Fruit fly (Drosophila melanogaster) whole organism, embryonic: ENCODE results near the gene CG10663.
A peak's percentile ranks its signal among the peaks of the same experiment; 100 is the strongest.

ENCODE experiments used
- CG10147 ChIP-seq: fragments of 200-800 bp; sonication (Bioruptor generic); optimal IDR thresholded peaks from 2 replicates; lab custom pipeline; 2019; ENCODE audit warnings: missing biosample characterization, mild to moderate bottlenecking, missing genetic modification characterization, moderate library complexity
- CG10267 ChIP-seq: fragments of 200-800 bp; sonication (Bioruptor generic); optimal IDR thresholded peaks from 2 replicates; lab custom pipeline; 2018; ENCODE audit warnings: missing biosample characterization, mild to moderate bottlenecking, missing genetic modification characterization, moderate library complexity
- CG12236 ChIP-seq: fragments of 200-800 bp; sonication (Bioruptor generic); optimal IDR thresholded peaks from 2 replicates; lab custom pipeline; 2016; ENCODE audit warnings: missing biosample characterization, missing genetic modification characterization
- CG12769 ChIP-seq: fragments of 200-800 bp; sonication (Bioruptor generic); optimal IDR thresholded peaks from 2 replicates; lab custom pipeline; 2019; ENCODE audit warnings: missing biosample characterization, mild to moderate bottlenecking, missing genetic modification characterization, moderate library complexity
- CG13894 ChIP-seq: fragments of 200-800 bp; sonication (Bioruptor generic); optimal IDR thresholded peaks from 3 replicates; lab custom pipeline; 2018; ENCODE audit warnings: missing biosample characterization, mild to moderate bottlenecking, missing genetic modification characterization, moderate library complexity
- CG14050 ChIP-seq: fragments of 200-800 bp; sonication (Bioruptor generic); IDR thresholded peaks from 3 replicates; pipeline ENCODE4 v1.3.6; 2022; ENCODE audit warnings: missing biosample characterization, missing genetic modification characterization
- CG1603 ChIP-seq: fragments of 200-800 bp; sonication (Bioruptor generic); optimal IDR thresholded peaks from 2 replicates; lab custom pipeline; 2019; ENCODE audit warnings: missing biosample characterization, mild to moderate bottlenecking, missing genetic modification characterization, moderate library complexity
- CG1647 ChIP-seq: fragments of 200-800 bp; sonication (Bioruptor generic); optimal IDR thresholded peaks from 3 replicates; lab custom pipeline; 2016; ENCODE audit warnings: missing biosample characterization, missing genetic modification characterization
- CG1792 ChIP-seq: fragments of 200-800 bp; sonication (Bioruptor generic); optimal IDR thresholded peaks from 2 replicates; lab custom pipeline; 2016; ENCODE audit warnings: missing biosample characterization, missing genetic modification characterization
- CG18619 ChIP-seq: fragments of 200-800 bp; sonication (Bioruptor generic); optimal IDR thresholded peaks from 3 replicates; lab custom pipeline; 2017; ENCODE audit warnings: missing biosample characterization, mild to moderate bottlenecking, missing genetic modification characterization
- CG31224 ChIP-seq: fragments of 200-800 bp; sonication (Bioruptor generic); IDR thresholded peaks from 2 replicates; pipeline ENCODE4 v1.3.6; 2022; ENCODE audit warnings: missing biosample characterization, missing genetic modification characterization
- CG31365 ChIP-seq: fragments of 200-800 bp; sonication (Bioruptor generic); optimal IDR thresholded peaks from 2 replicates; lab custom pipeline; 2018; ENCODE audit warnings: missing biosample characterization, mild to moderate bottlenecking, missing genetic modification characterization
- CG3281 ChIP-seq: fragments of 200-800 bp; sonication (Bioruptor generic); optimal IDR thresholded peaks from 3 replicates; lab custom pipeline; 2017; ENCODE audit warnings: missing biosample characterization, mild to moderate bottlenecking, missing genetic modification characterization
- CG3847 ChIP-seq: fragments of 200-800 bp; sonication (Bioruptor generic); IDR thresholded peaks from 2 replicates; pipeline ENCODE4 v1.3.6; 2022; ENCODE audit warnings: missing biosample characterization, missing genetic modification characterization
- CG6175 ChIP-seq: fragments of 200-800 bp; sonication (Bioruptor generic); IDR thresholded peaks from 3 replicates; pipeline ENCODE4 v1.3.6; 2022; ENCODE audit warnings: missing biosample characterization, missing genetic modification characterization
- CG6683 ChIP-seq: fragments of 200-800 bp; sonication (Bioruptor generic); optimal IDR thresholded peaks from 2 replicates; lab custom pipeline; 2017; ENCODE audit warnings: missing biosample characterization, mild to moderate bottlenecking, missing genetic modification characterization, missing genetic modification reagents
- CG7786 ChIP-seq: fragments of 200-800 bp; sonication (Bioruptor generic); optimal IDR thresholded peaks from 2 replicates; lab custom pipeline; 2016; ENCODE audit warnings: missing biosample characterization, missing genetic modification characterization
- CG7963 ChIP-seq: fragments of 200-800 bp; sonication (Bioruptor generic); IDR thresholded peaks from 3 replicates; pipeline ENCODE4 v1.3.6; 2022; ENCODE audit warnings: missing biosample characterization, missing genetic modification characterization; ENCODE audit not compliant: partially characterized antibody
- CkIIα-i1 ChIP-seq: fragments of 200-800 bp; sonication (Bioruptor generic); IDR thresholded peaks from 2 replicates; pipeline ENCODE4 v1.3.6; 2022; ENCODE audit warnings: missing biosample characterization, missing genetic modification characterization
- ERR ChIP-seq: fragments of 200-800 bp; sonication (Bioruptor generic); optimal IDR thresholded peaks from 2 replicates; lab custom pipeline; 2016; ENCODE audit warnings: missing biosample characterization, missing genetic modification characterization
- Eip74EF ChIP-seq, 2 experiments: fragments of 200-800 bp in 1 of 2; fragments of >200 bp in 1 of 2; sonication (Bioruptor generic) in 1 of 2; optimal IDR thresholded peaks; 2 replicates each; lab custom pipeline; 2017 to 2019; ENCODE audit warnings: missing biosample characterization in 2 of 2, missing genetic modification characterization in 2 of 2, mild to moderate bottlenecking in 1 of 2, moderate library complexity in 1 of 2
- Ets65A ChIP-seq: fragments of 200-800 bp; sonication (Bioruptor generic); peaks from one replicate; lab custom pipeline; 2016; ENCODE audit warnings: missing biosample characterization, missing genetic modification characterization
- HLH54F ChIP-seq: fragments of 200-800 bp; sonication (Bioruptor generic); optimal IDR thresholded peaks from 3 replicates; lab custom pipeline; 2016; ENCODE audit warnings: missing biosample characterization, missing genetic modification characterization
- Hsf ChIP-seq: fragments of 200-800 bp; sonication (Bioruptor generic); optimal IDR thresholded peaks from 3 replicates; lab custom pipeline; 2016; ENCODE audit warnings: missing biosample characterization, missing genetic modification characterization
- Med ChIP-seq: fragments of 200-800 bp; sonication (Bioruptor generic); peaks from one replicate; lab custom pipeline; 2016; ENCODE audit warnings: missing biosample characterization, missing genetic modification characterization, mild to moderate bottlenecking, inconsistent platforms, moderate library complexity
- Mrtf ChIP-seq: fragments of 200-800 bp; sonication (Bioruptor generic); IDR thresholded peaks from 3 replicates; pipeline ENCODE4 v1.3.6; 2022; ENCODE audit warnings: missing biosample characterization, missing genetic modification characterization
- Opbp ChIP-seq: fragments of 200-800 bp; sonication (Bioruptor generic); IDR thresholded peaks from 3 replicates; pipeline ENCODE4 v1.3.6; 2022; ENCODE audit warnings: missing biosample characterization, missing genetic modification characterization; ENCODE audit not compliant: partially characterized antibody
- Optix ChIP-seq: fragments of 200-800 bp; sonication (Bioruptor generic); IDR thresholded peaks from 3 replicates; pipeline ENCODE4 v1.3.6; 2022; ENCODE audit warnings: missing biosample characterization, missing genetic modification characterization
- Sin3A ChIP-seq: fragments of >200 bp; optimal IDR thresholded peaks from 2 replicates; lab custom pipeline; 2018
- Sox100B ChIP-seq: fragments of 200-800 bp; sonication (Bioruptor generic); optimal IDR thresholded peaks from 3 replicates; lab custom pipeline; 2018; ENCODE audit warnings: missing biosample characterization, mild to moderate bottlenecking, missing genetic modification characterization
- Sox102F ChIP-seq: fragments of 200-800 bp; sonication (Bioruptor generic); optimal IDR thresholded peaks from 2 replicates; lab custom pipeline; 2018; ENCODE audit warnings: missing biosample characterization, mild to moderate bottlenecking, missing genetic modification characterization, moderate library complexity
- Spps ChIP-seq: fragments of 200-800 bp; sonication (Bioruptor generic); optimal IDR thresholded peaks from 2 replicates; lab custom pipeline; 2018; ENCODE audit warnings: missing biosample characterization, mild to moderate bottlenecking, missing genetic modification characterization
- Sry-δ ChIP-seq: fragments of 200-800 bp; sonication (Bioruptor generic); optimal IDR thresholded peaks from 2 replicates; lab custom pipeline; 2016; ENCODE audit warnings: missing biosample characterization, missing genetic modification characterization
- TFAM ChIP-seq: fragments of 200-800 bp; sonication (Bioruptor generic); optimal IDR thresholded peaks from 2 replicates; lab custom pipeline; 2017; ENCODE audit warnings: missing biosample characterization, missing genetic modification characterization, inconsistent platforms
- Xrp1 ChIP-seq: fragments of 200-800 bp; sonication (Bioruptor generic); IDR thresholded peaks from 2 replicates; pipeline ENCODE4 v1.3.6; 2022; ENCODE audit warnings: missing biosample characterization, missing genetic modification characterization
- ap ChIP-seq: fragments of 200-800 bp; sonication (Bioruptor generic); IDR thresholded peaks from 2 replicates; pipeline ENCODE4 v1.3.6; 2022; ENCODE audit warnings: missing biosample characterization, missing genetic modification characterization
- croc ChIP-seq: fragments of 200-800 bp; sonication (Bioruptor generic); conservative IDR thresholded peaks from 3 replicates; pipeline ENCODE4 v1.3.6; 2022; ENCODE audit warnings: missing biosample characterization, missing genetic modification characterization
- dmrt11E ChIP-seq: fragments of 200-800 bp; sonication (Bioruptor generic); optimal IDR thresholded peaks from 3 replicates; lab custom pipeline; 2018; ENCODE audit warnings: missing biosample characterization, mild to moderate bottlenecking, missing genetic modification characterization, moderate library complexity
- ems ChIP-seq: fragments of 200-800 bp; sonication (Bioruptor generic); optimal IDR thresholded peaks from 3 replicates; lab custom pipeline; 2016; ENCODE audit warnings: missing biosample characterization, missing genetic modification characterization
- exex ChIP-seq: fragments of 200-800 bp; sonication (Bioruptor generic); optimal IDR thresholded peaks from 4 replicates; lab custom pipeline; 2018; ENCODE audit warnings: missing biosample characterization, mild to moderate bottlenecking, missing genetic modification characterization, moderate library complexity
- fd64A ChIP-seq: fragments of 200-800 bp; sonication (Bioruptor generic); optimal IDR thresholded peaks from 3 replicates; lab custom pipeline; 2018; ENCODE audit warnings: missing biosample characterization, mild to moderate bottlenecking, missing genetic modification characterization
- grau ChIP-seq: fragments of 200-800 bp; optimal IDR thresholded peaks from 3 replicates; lab custom pipeline; 2019; ENCODE audit warnings: missing biosample characterization, mild to moderate bottlenecking, missing genetic modification characterization, moderate library complexity
- hkb ChIP-seq, 2 experiments: fragments of 200-800 bp in 1 of 2; fragments of >200 bp in 1 of 2; sonication (Bioruptor generic) in 1 of 2; IDR thresholded peaks in 1 of 2; optimal IDR thresholded peaks in 1 of 2; 2 replicates each; pipeline versions ENCODE4 v1.3.6 to Lab custom; 2017 to 2022; ENCODE audit warnings: missing biosample characterization in 1 of 2, missing genetic modification characterization in 1 of 2
- jing ChIP-seq: fragments of 200-800 bp; sonication (Bioruptor generic); optimal IDR thresholded peaks from 2 replicates; lab custom pipeline; 2018; ENCODE audit warnings: missing biosample characterization, mild to moderate bottlenecking, missing genetic modification characterization
- pfk ChIP-seq: fragments of 200-800 bp; sonication (Bioruptor generic); optimal IDR thresholded peaks from 2 replicates; lab custom pipeline; 2018; ENCODE audit warnings: missing biosample characterization, mild to moderate bottlenecking, missing genetic modification characterization, moderate library complexity
- pita ChIP-seq: fragments of 200-800 bp; sonication (Bioruptor generic); optimal IDR thresholded peaks from 2 replicates; lab custom pipeline; 2017; ENCODE audit warnings: missing biosample characterization, mild to moderate bottlenecking, missing genetic modification characterization
- ranshi ChIP-seq: fragments of 200-800 bp; sonication (Bioruptor generic); IDR thresholded peaks from 2 replicates; pipeline ENCODE4 v1.3.6; 2022; ENCODE audit warnings: missing biosample characterization, missing genetic modification characterization
- schlank ChIP-seq: fragments of 200-800 bp; sonication (Bioruptor generic); optimal IDR thresholded peaks from 2 replicates; lab custom pipeline; 2018; ENCODE audit warnings: missing biosample characterization, mild to moderate bottlenecking, missing genetic modification characterization
- sima ChIP-seq: fragments of 200-800 bp; sonication (Bioruptor generic); optimal IDR thresholded peaks from 2 replicates; lab custom pipeline; 2016; ENCODE audit warnings: missing biosample characterization, missing genetic modification characterization
- sug ChIP-seq: fragments of 200-800 bp; optimal IDR thresholded peaks from 2 replicates; lab custom pipeline; 2019; ENCODE audit warnings: missing biosample characterization, mild to moderate bottlenecking, missing genetic modification characterization, moderate library complexity
- tap ChIP-seq: fragments of 200-800 bp; optimal IDR thresholded peaks from 3 replicates; lab custom pipeline; 2019; ENCODE audit warnings: missing biosample characterization, mild to moderate bottlenecking, missing genetic modification characterization, moderate library complexity

Gene CG10663

DNA sequence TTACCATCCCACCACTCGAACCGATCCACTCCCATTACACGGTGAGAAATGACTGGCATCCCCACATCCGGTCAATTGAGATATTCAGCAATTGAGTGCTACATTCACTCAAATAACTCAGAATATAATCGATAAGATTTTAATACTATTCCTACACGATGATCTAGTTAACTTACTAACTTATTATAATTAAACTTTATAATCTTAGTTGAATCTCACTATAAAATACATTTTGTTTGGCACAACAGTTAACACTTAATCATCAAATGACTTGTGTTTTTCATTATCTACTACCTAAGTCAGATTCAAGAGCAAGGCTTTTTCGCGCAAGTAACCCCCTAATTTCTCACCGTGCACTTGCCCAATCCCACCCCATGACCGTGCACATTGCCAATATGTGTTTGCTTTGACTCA is 10.5 kb upstream of the CG10663 start (continued):
- no peak for TF ChIP-seq CG31365
- no peak for TF ChIP-seq jing (GFP tag; lab: Kevin White, UChicago)
- peak; percentile 64 for TF ChIP-seq grau (tag; lab: Kevin White, UChicago)
- TF ChIP-seq Med (GFP tag; lab: Kevin White, UChicago), result peak; percentile 56
- TF ChIP-seq dmrt11E (tag; lab: Kevin White, UChicago), result peak; percentile 16
- TF ChIP-seq CG7963 (GFP tag; lab: Robert Waterston, UW), result no peak
- peak; percentile 11 for TF ChIP-seq Ets65A
- no peak for TF ChIP-seq ranshi
- peak; percentile 47 for TF ChIP-seq Sox102F (GFP tag; lab: Kevin White, UChicago)
- TF ChIP-seq CG13894, result no peak
- no peak for TF ChIP-seq Sry-δ (GFP tag; lab: Kevin White, UChicago)
- peak; percentile 18 for TF ChIP-seq CG1603
- TF ChIP-seq CG1647, result no peak
- no peak for TF ChIP-seq croc
- peak; percentile 16 for TF ChIP-seq CG18619 (GFP tag; lab: Kevin White, UChicago)
- TF ChIP-seq schlank (tag; lab: Kevin White, UChicago), result no peak
- peak; percentile 47 for TF ChIP-seq CG3281 (GFP tag; lab: Kevin White, UChicago)
- TF ChIP-seq CG3847 (GFP tag; lab: Robert Waterston, UW), result no peak
- no peak for TF ChIP-seq CG6175 (GFP tag; lab: Robert Waterston, UW)
- no peak for TF ChIP-seq ap (GFP tag; lab: Robert Waterston, UW)
- no peak for TF ChIP-seq sima (GFP tag; lab: Kevin White, UChicago)
- TF ChIP-seq CG12769 (tag; lab: Kevin White, UChicago), result peak; percentile 27
- TF ChIP-seq CkIIα-i1 (GFP tag; lab: Robert Waterston, UW), result no peak
- TF ChIP-seq CG10267 (tag; lab: Kevin White, UChicago), result peak; percentile 36
- no peak for TF ChIP-seq Opbp (GFP tag; lab: Robert Waterston, UW)
- TF ChIP-seq Spps, result no peak
- TF ChIP-seq Eip74EF (GFP tag; optimal IDR thresholded peaks at IDR 0.05; lab: Kevin White, UChicago), result peak in 1 of 2 experiments; percentile 5
- TF ChIP-seq CG6683, result no peak
- TF ChIP-seq Hsf (GFP tag; lab: Kevin White, UChicago), result peak; percentile 33
- TF ChIP-seq Sox100B, result peak; percentile 51
- TF ChIP-seq Mrtf (GFP tag; lab: Robert Waterston, UW), result 0 out of 3 replicates have a peak, but pooled peaks have one; percentile 29
- no peak for TF ChIP-seq CG31224
- TF ChIP-seq CG10147 (GFP tag; lab: Kevin White, UChicago), result peak; percentile 13
- no peak for TF ChIP-seq exex (tag; lab: Kevin White, UChicago)
- peak; percentile 0 for TF ChIP-seq sug (tag; lab: Kevin White, UChicago)
- no peak for TF ChIP-seq ems
- no peak for TF ChIP-seq pfk
- TF ChIP-seq Optix (GFP tag; lab: Robert Waterston, UW), result no peak
- peak; percentile 3 for TF ChIP-seq CG7786
- TF ChIP-seq hkb (optimal IDR thresholded peaks at IDR 0.05; lab: Kevin White, UChicago), result no peak
- peak; percentile 39; the same call in 1 of the 2 replicates for TF ChIP-seq hkb (GFP tag; IDR thresholded peaks at IDR 0.05; lab: Robert Waterston, UW)
- TF ChIP-seq TFAM (GFP tag; lab: Kevin White, UChicago), result no peak
- no peak for TF ChIP-seq CG1792 (GFP tag; lab: Kevin White, UChicago)
- no peak for TF ChIP-seq HLH54F (GFP tag; lab: Kevin White, UChicago)
- 0 out of 2 replicates have a peak, but pooled peaks have one; percentile 26 for TF ChIP-seq Xrp1
- no peak for TF ChIP-seq CG14050 (GFP tag; lab: Robert Waterston, UW)
- no peak for TF ChIP-seq pita (GFP tag; lab: Kevin White, UChicago)
- TF ChIP-seq ERR, result no peak
- TF ChIP-seq CG12236, result no peak
- TF ChIP-seq tap (tag; lab: Kevin White, UChicago), result peak; percentile 46
- no peak for TF ChIP-seq Sin3A
- TF ChIP-seq fd64A (GFP tag; lab: Kevin White, UChicago), result no peak
